Fruit fly (Drosophila melanogaster) whole organism, embryonic: ENCODE results near the gene Pp1alpha-96A.
A peak's percentile ranks its signal among the peaks of the same experiment; 100 is the strongest.

ENCODE experiments used
- Asciz ChIP-seq: fragments of 200-800 bp; sonication (Bioruptor generic); optimal IDR thresholded peaks from 2 replicates; lab custom pipeline; 2017; ENCODE audit warnings: missing biosample characterization, mild to moderate bottlenecking, missing genetic modification characterization, missing genetic modification reagents
- BEAF-32 ChIP-seq: fragments of 200-800 bp; sonication (Bioruptor generic); optimal IDR thresholded peaks from 3 replicates; lab custom pipeline; 2017; ENCODE audit warnings: missing biosample characterization, missing genetic modification characterization, mild to moderate bottlenecking, moderate library complexity, missing genetic modification reagents
- CG10431 ChIP-seq: fragments of 200-800 bp; sonication (Bioruptor generic); optimal IDR thresholded peaks from 3 replicates; lab custom pipeline; 2018; ENCODE audit warnings: missing biosample characterization, mild to moderate bottlenecking, missing genetic modification characterization
- CG10654 ChIP-seq: fragments of 200-800 bp; sonication (Bioruptor generic); optimal IDR thresholded peaks from 2 replicates; lab custom pipeline; 2016; ENCODE audit warnings: missing biosample characterization, missing genetic modification characterization
- CG11695 ChIP-seq: fragments of 200-800 bp; sonication (Bioruptor generic); IDR thresholded peaks from 3 replicates; pipeline ENCODE4 v1.3.6; 2022; ENCODE audit warnings: missing biosample characterization, missing genetic modification characterization
- CG12299 ChIP-seq: fragments of 200-800 bp; sonication (Bioruptor generic); optimal IDR thresholded peaks from 2 replicates; lab custom pipeline; 2018; ENCODE audit warnings: missing biosample characterization, mild to moderate bottlenecking, missing genetic modification characterization
- CG13296 ChIP-seq: fragments of 200-800 bp; sonication (Bioruptor generic); optimal IDR thresholded peaks from 3 replicates; lab custom pipeline; 2018; ENCODE audit warnings: missing biosample characterization, mild to moderate bottlenecking, missing genetic modification characterization
- CG14860 ChIP-seq: fragments of 200-800 bp; sonication (Bioruptor generic); IDR thresholded peaks from 3 replicates; pipeline ENCODE4 v1.3.6; 2022; ENCODE audit warnings: missing biosample characterization, missing genetic modification characterization; ENCODE audit not compliant: partially characterized antibody
- CG16863 ChIP-seq: fragments of 200-800 bp; sonication (Bioruptor generic); optimal IDR thresholded peaks from 3 replicates; lab custom pipeline; 2016; ENCODE audit warnings: missing biosample characterization, missing genetic modification characterization
- CG17829 ChIP-seq: fragments of 200-800 bp; optimal IDR thresholded peaks from 2 replicates; lab custom pipeline; 2019; ENCODE audit warnings: missing biosample characterization, mild to moderate bottlenecking, missing genetic modification characterization, moderate library complexity
- CG18476 ChIP-seq: fragments of 200-800 bp; sonication (Bioruptor generic); optimal IDR thresholded peaks from 2 replicates; lab custom pipeline; 2016; ENCODE audit warnings: missing biosample characterization, mild to moderate bottlenecking, missing genetic modification characterization
- CG18599 ChIP-seq: fragments of 200-800 bp; sonication (Bioruptor generic); optimal IDR thresholded peaks from 3 replicates; lab custom pipeline; 2017; ENCODE audit warnings: missing biosample characterization, missing genetic modification characterization, mild to moderate bottlenecking, moderate library complexity, missing genetic modification reagents
- CG30020 ChIP-seq: fragments of 200-800 bp; optimal IDR thresholded peaks from 2 replicates; lab custom pipeline; 2019; ENCODE audit warnings: missing biosample characterization, mild to moderate bottlenecking, missing genetic modification characterization, moderate library complexity
- CG32767 ChIP-seq: fragments of 200-800 bp; sonication (Bioruptor generic); IDR thresholded peaks from 2 replicates; pipeline ENCODE4 v1.3.6; 2022; ENCODE audit warnings: missing biosample characterization, missing genetic modification characterization
- CG6689 ChIP-seq: fragments of 200-800 bp; sonication (Bioruptor generic); IDR thresholded peaks from 2 replicates; pipeline ENCODE4 v1.3.6; 2022; ENCODE audit warnings: missing biosample characterization, missing genetic modification characterization
- CG6765 ChIP-seq: fragments of 200-800 bp; sonication (Bioruptor generic); optimal IDR thresholded peaks from 3 replicates; lab custom pipeline; 2017; ENCODE audit warnings: missing biosample characterization, mild to moderate bottlenecking, missing genetic modification characterization
- CG7928 ChIP-seq: fragments of 200-800 bp; sonication (Bioruptor generic); optimal IDR thresholded peaks from 2 replicates; lab custom pipeline; 2017; ENCODE audit warnings: missing biosample characterization, mild to moderate bottlenecking, missing genetic modification characterization
- CG9215 ChIP-seq: fragments of 200-800 bp; sonication (Bioruptor generic); IDR thresholded peaks from 2 replicates; pipeline ENCODE4 v1.3.6; 2022; ENCODE audit warnings: missing biosample characterization, missing genetic modification characterization
- CG9437 ChIP-seq: fragments of 200-800 bp; sonication (Bioruptor generic); optimal IDR thresholded peaks from 2 replicates; lab custom pipeline; 2018; ENCODE audit warnings: missing biosample characterization, mild to moderate bottlenecking, missing genetic modification characterization
- CG9817 ChIP-seq: fragments of 200-800 bp; sonication (Bioruptor generic); optimal IDR thresholded peaks from 2 replicates; lab custom pipeline; 2018; ENCODE audit warnings: missing biosample characterization, mild to moderate bottlenecking, missing genetic modification characterization, moderate library complexity
- CHES-1-like ChIP-seq: fragments of 200-800 bp; sonication (Bioruptor generic); optimal IDR thresholded peaks from 2 replicates; lab custom pipeline; 2016; ENCODE audit warnings: missing biosample characterization, missing genetic modification characterization
- D19B ChIP-seq: fragments of 200-800 bp; sonication (Bioruptor generic); optimal IDR thresholded peaks from 2 replicates; lab custom pipeline; 2017; ENCODE audit warnings: missing biosample characterization, mild to moderate bottlenecking, missing genetic modification characterization
- Dad ChIP-seq: fragments of 200-800 bp; sonication (Bioruptor generic); optimal IDR thresholded peaks from 3 replicates; lab custom pipeline; 2016; ENCODE audit warnings: missing biosample characterization, missing genetic modification characterization
- Ets97D ChIP-seq: fragments of 200-800 bp; sonication (Bioruptor generic); optimal IDR thresholded peaks from 3 replicates; lab custom pipeline; 2016; ENCODE audit warnings: missing biosample characterization, missing genetic modification characterization
- Fer3 ChIP-seq: fragments of 200-800 bp; sonication (Bioruptor generic); optimal IDR thresholded peaks from 2 replicates; lab custom pipeline; 2018; ENCODE audit warnings: missing biosample characterization, mild to moderate bottlenecking, missing genetic modification characterization, moderate library complexity
- Gsc ChIP-seq: fragments of 200-800 bp; sonication (Bioruptor generic); IDR thresholded peaks from 2 replicates; pipeline ENCODE4 v1.3.6; 2022; ENCODE audit warnings: missing biosample characterization, missing genetic modification characterization
- Jarid2 ChIP-seq: fragments of 200-800 bp; sonication (Bioruptor generic); optimal IDR thresholded peaks from 3 replicates; lab custom pipeline; 2017; ENCODE audit warnings: mild to moderate bottlenecking, missing biosample characterization, missing genetic modification reagents, missing genetic modification characterization
- MESR4 ChIP-seq: fragments of 200-800 bp; sonication (Bioruptor generic); optimal IDR thresholded peaks from 2 replicates; lab custom pipeline; 2018; ENCODE audit warnings: missing biosample characterization, mild to moderate bottlenecking, missing genetic modification characterization, moderate library complexity
- MTF-1 ChIP-seq: fragments of 200-800 bp; sonication (Bioruptor generic); optimal IDR thresholded peaks from 2 replicates; lab custom pipeline; 2018; ENCODE audit warnings: missing biosample characterization, mild to moderate bottlenecking, missing genetic modification characterization, borderline replicate concordance
- Mad ChIP-seq: fragments of 200-800 bp; sonication (Bioruptor generic); optimal IDR thresholded peaks from 2 replicates; lab custom pipeline; 2016; ENCODE audit warnings: missing biosample characterization, missing genetic modification characterization
- Optix ChIP-seq: fragments of 200-800 bp; sonication (Bioruptor generic); IDR thresholded peaks from 3 replicates; pipeline ENCODE4 v1.3.6; 2022; ENCODE audit warnings: missing biosample characterization, missing genetic modification characterization
- Pdp1 ChIP-seq, 2 experiments: fragments of 200-800 bp; sonication (Bioruptor generic); optimal IDR thresholded peaks; 3 replicates each; lab custom pipeline; 2016; ENCODE audit warnings: missing biosample characterization in 2 of 2, missing genetic modification characterization in 2 of 2, mild to moderate bottlenecking in 1 of 2, moderate library complexity in 1 of 2
- abd-A ChIP-seq: fragments of 200-800 bp; sonication (Bioruptor generic); optimal IDR thresholded peaks from 3 replicates; lab custom pipeline; 2019; ENCODE audit warnings: missing biosample characterization, mild to moderate bottlenecking, missing genetic modification characterization, moderate library complexity
- ash1 ChIP-seq: fragments of 200-800 bp; sonication (Bioruptor generic); optimal IDR thresholded peaks from 2 replicates; lab custom pipeline; 2018; ENCODE audit warnings: missing biosample characterization, mild to moderate bottlenecking, missing genetic modification characterization
- ato ChIP-seq: fragments of 200-800 bp; sonication (Bioruptor generic); IDR thresholded peaks from 2 replicates; pipeline ENCODE4 v1.3.6; 2022; ENCODE audit warnings: missing biosample characterization, missing genetic modification characterization; ENCODE audit not compliant: partially characterized antibody
- bsh ChIP-seq, 2 experiments: fragments of 200-800 bp; sonication (Bioruptor generic); optimal IDR thresholded peaks; 2 replicates each; lab custom pipeline; 2017 to 2018; ENCODE audit warnings: mild to moderate bottlenecking in 2 of 2, missing biosample characterization in 2 of 2, missing genetic modification characterization in 2 of 2, moderate library complexity in 1 of 2
- cas ChIP-seq: fragments of 200-800 bp; sonication (Bioruptor generic); IDR thresholded peaks from 2 replicates; pipeline ENCODE4 v1.3.6; 2022; ENCODE audit warnings: missing biosample characterization, missing genetic modification characterization
- fd96Cb ChIP-seq: fragments of 200-800 bp; sonication (Bioruptor generic); optimal IDR thresholded peaks from 2 replicates; lab custom pipeline; 2018; ENCODE audit warnings: missing biosample characterization, mild to moderate bottlenecking, missing genetic modification characterization, moderate library complexity
- gro ChIP-seq: fragments of 200-800 bp; sonication (Bioruptor generic); optimal IDR thresholded peaks from 2 replicates; lab custom pipeline; 2016; ENCODE audit warnings: missing biosample characterization, missing genetic modification characterization
- jumu ChIP-seq: fragments of 200-800 bp; sonication (Bioruptor generic); optimal IDR thresholded peaks from 3 replicates; lab custom pipeline; 2016; ENCODE audit warnings: missing biosample characterization, missing genetic modification characterization
- mirr ChIP-seq: fragments of 200-800 bp; sonication (Bioruptor generic); optimal IDR thresholded peaks from 3 replicates; lab custom pipeline; 2018; ENCODE audit warnings: missing biosample characterization, mild to moderate bottlenecking, missing genetic modification characterization
- otp ChIP-seq: fragments of 200-800 bp; sonication (Bioruptor generic); IDR thresholded peaks from 3 replicates; pipeline ENCODE4, ENCODE4 v1.3.6; 2022; ENCODE audit warnings: missing biosample characterization, missing genetic modification characterization
- sr ChIP-seq: fragments of 200-800 bp; sonication (Bioruptor generic); IDR thresholded peaks from 3 replicates; pipeline ENCODE4 v1.3.6; 2022; ENCODE audit warnings: missing biosample characterization, missing genetic modification characterization
- tap ChIP-seq: fragments of 200-800 bp; optimal IDR thresholded peaks from 3 replicates; lab custom pipeline; 2019; ENCODE audit warnings: missing biosample characterization, mild to moderate bottlenecking, missing genetic modification characterization, moderate library complexity
- tna ChIP-seq: fragments of 200-800 bp; sonication (Bioruptor generic); IDR thresholded peaks from 2 replicates; pipeline ENCODE4 v1.3.6; 2022; ENCODE audit warnings: missing biosample characterization, missing genetic modification characterization; ENCODE audit not compliant: partially characterized antibody
- tup ChIP-seq: fragments of 200-800 bp; sonication (Bioruptor generic); optimal IDR thresholded peaks from 2 replicates; lab custom pipeline; 2016; ENCODE audit warnings: missing biosample characterization, mild to moderate bottlenecking, missing genetic modification characterization, moderate library complexity
- wek ChIP-seq: fragments of 200-800 bp; sonication (Bioruptor generic); optimal IDR thresholded peaks from 3 replicates; lab custom pipeline; 2018; ENCODE audit warnings: missing biosample characterization, mild to moderate bottlenecking, missing genetic modification characterization, moderate library complexity
- yki ChIP-seq: fragments of >200 bp; optimal IDR thresholded peaks from 3 replicates; lab custom pipeline; 2018
- zfh2 ChIP-seq: fragments of 200-800 bp; sonication (Bioruptor generic); optimal IDR thresholded peaks from 2 replicates; lab custom pipeline; 2016; ENCODE audit warnings: missing biosample characterization, missing genetic modification characterization

Gene Pp1alpha-96A

dm6 chr3R:24543676-24544277 lies 25.7 kb downstream of the Pp1alpha-96A start, which contains the start of gene Cftr (continued):
- no peak for TF ChIP-seq ash1 (GFP tag; lab: Kevin White, UChicago)
- peak; percentile 65; the same call in 1 of the 2 replicates for TF ChIP-seq ato (GFP tag; lab: Robert Waterston, UW)
- TF ChIP-seq mirr (GFP tag; lab: Kevin White, UChicago): peak; percentile 88
- no peak for TF ChIP-seq CG17829 (tag; lab: Kevin White, UChicago)
- no peak for TF ChIP-seq yki
- TF ChIP-seq jumu: no peak
- TF ChIP-seq tap (tag; lab: Kevin White, UChicago): peak; percentile 29
- peak; percentile 15 for TF ChIP-seq CG10654 (GFP tag; lab: Kevin White, UChicago)
- TF ChIP-seq tna: peak; percentile 41; the same call in 1 of the 2 replicates
- peak; percentile 45 for TF ChIP-seq Ets97D
- peak; percentile 94 for TF ChIP-seq gro (GFP tag; lab: Kevin White, UChicago)
- TF ChIP-seq CG11695 (GFP tag; lab: Robert Waterston, UW): 0 out of 3 replicates have a peak, but pooled peaks have one; percentile 25
- peak; percentile 18 for TF ChIP-seq wek (GFP tag; lab: Kevin White, UChicago)
- no peak for TF ChIP-seq CG9215
- TF ChIP-seq CG18476 (GFP tag; lab: Kevin White, UChicago): peak; percentile 52
- peak; percentile 60 for TF ChIP-seq Asciz (GFP tag; lab: Kevin White, UChicago)
- peak; percentile 39 for TF ChIP-seq CG13296 (GFP tag; lab: Kevin White, UChicago)
- TF ChIP-seq CG6765: no peak
- TF ChIP-seq CG12299 (tag; lab: Kevin White, UChicago): no peak
- TF ChIP-seq MTF-1 (GFP tag; lab: Kevin White, UChicago): peak; percentile 70
- no peak for TF ChIP-seq CG9437
- no peak for TF ChIP-seq CG16863 (GFP tag; lab: Kevin White, UChicago)
- TF ChIP-seq Gsc (GFP tag; lab: Robert Waterston, UW): no peak
- TF ChIP-seq Optix (GFP tag; lab: Robert Waterston, UW): no peak; the same call in 2 of the 3 replicates
- TF ChIP-seq Fer3 (tag; lab: Kevin White, UChicago): peak; percentile 45
- peak; percentile 63 for TF ChIP-seq CHES-1-like (GFP tag; lab: Kevin White, UChicago)
- peak; percentile 47 for TF ChIP-seq abd-A (tag; lab: Kevin White, UChicago)
- TF ChIP-seq CG30020 (tag; lab: Kevin White, UChicago): no peak
- TF ChIP-seq Dad (GFP tag; lab: Kevin White, UChicago): peak; percentile 55
- TF ChIP-seq Mad: peak; percentile 22
- no peak for TF ChIP-seq fd96Cb (tag; lab: Kevin White, UChicago)
- TF ChIP-seq Pdp1 (GFP tag; optimal IDR thresholded peaks at IDR 0.05; lab: Kevin White, UChicago): peak; percentile 27 to 83
- peak; percentile 46 for TF ChIP-seq BEAF-32 (GFP tag; lab: Kevin White, UChicago)
- TF ChIP-seq bsh (GFP tag; optimal IDR thresholded peaks at IDR 0.05; lab: Kevin White, UChicago): no peak
- no peak for TF ChIP-seq D19B (GFP tag; lab: Kevin White, UChicago)
- peak; percentile 73 for TF ChIP-seq CG18599 (GFP tag; lab: Kevin White, UChicago)
- TF ChIP-seq otp (GFP tag; lab: Robert Waterston, UW): peak; percentile 36; the same call in 1 of the 3 replicates
- TF ChIP-seq CG32767 (GFP tag; lab: Robert Waterston, UW): no peak
- no peak for TF ChIP-seq CG10431 (GFP tag; lab: Kevin White, UChicago)
- TF ChIP-seq CG7928 (GFP tag; lab: Kevin White, UChicago): peak; percentile 25
- TF ChIP-seq CG9817 (tag; lab: Kevin White, UChicago): peak; percentile 0
- TF ChIP-seq MESR4: peak; percentile 23
- TF ChIP-seq CG14860 (GFP tag; lab: Robert Waterston, UW): no peak
- no peak for TF ChIP-seq cas (GFP tag; lab: Robert Waterston, UW)
- no peak for TF ChIP-seq CG6689 (GFP tag; lab: Robert Waterston, UW)
- no peak for TF ChIP-seq tup (GFP tag; lab: Kevin White, UChicago)
- peak; percentile 45; the same call in 2 of the 3 replicates for TF ChIP-seq sr (GFP tag; lab: Robert Waterston, UW)
- peak; percentile 91 for TF ChIP-seq Jarid2 (GFP tag; lab: Kevin White, UChicago)
- TF ChIP-seq zfh2 (GFP tag; lab: Kevin White, UChicago): peak; percentile 53
